Worm (Caenorhabditis elegans) whole organism, mixed stage, embryonic: ENCODE measurements around the gene T19H5.7.

ENCODE experiments used
- elt-1 ChIP-seq: sonication (generic microtip); optimal IDR thresholded peaks from 2 replicates; lab custom pipeline; 2017; ENCODE audit warnings: missing genetic modification characterization, mild to moderate bottlenecking, missing compliant biosample characterization, antibody characterized with exemption, moderate library complexity, borderline replicate concordance; ENCODE audit not compliant: insufficient read depth
- elt-3 ChIP-seq: fragments of 150-350 bp; optimal IDR thresholded peaks from 2 replicates; lab custom pipeline; 2014; ENCODE audit warnings: missing biosample characterization, missing genetic modification characterization
- lsy-2 ChIP-seq: fragments of 150-350 bp; optimal IDR thresholded peaks from 2 replicates; lab custom pipeline; 2014; ENCODE audit warnings: missing biosample characterization, missing genetic modification characterization
- mep-1 ChIP-seq: fragments of 150-350 bp; optimal IDR thresholded peaks from 2 replicates; lab custom pipeline; 2017; ENCODE audit warnings: missing biosample characterization, missing genetic modification reagents, missing genetic modification characterization, inconsistent platforms
- nhr-12 ChIP-seq: fragments of 150-350 bp; optimal IDR thresholded peaks from 2 replicates; lab custom pipeline; 2014; ENCODE audit warnings: missing biosample characterization, missing genetic modification characterization
- nhr-2 ChIP-seq: fragments of 150-350 bp; optimal IDR thresholded peaks from 2 replicates; lab custom pipeline; 2014; ENCODE audit warnings: missing biosample characterization, missing genetic modification characterization
- nhr-237 ChIP-seq: fragments of 150-350 bp; optimal IDR thresholded peaks from 2 replicates; lab custom pipeline; 2014; ENCODE audit warnings: missing biosample characterization, missing genetic modification characterization
- nhr-28 ChIP-seq: fragments of 150-350 bp; optimal IDR thresholded peaks from 2 replicates; lab custom pipeline; 2014; ENCODE audit warnings: missing biosample characterization, missing genetic modification characterization
- nhr-76 ChIP-seq: sonication (generic microtip); optimal IDR thresholded peaks from 2 replicates; lab custom pipeline; 2017; ENCODE audit warnings: missing biosample characterization, missing genetic modification characterization
- pha-4 ChIP-seq: fragments of 150-350 bp; optimal IDR thresholded peaks from 2 replicates; lab custom pipeline; 2018; ENCODE audit warnings: missing biosample characterization, missing genetic modification reagents, missing genetic modification characterization
- sptf-1 ChIP-seq: sonication (generic microtip); optimal IDR thresholded peaks from 2 replicates; lab custom pipeline; 2017; ENCODE audit warnings: mild to moderate bottlenecking, missing genetic modification characterization, moderate library complexity, missing compliant biosample characterization
- tbx-8 ChIP-seq: fragments of 200-800 bp; sonication (Bioruptor generic); optimal IDR thresholded peaks from 2 replicates; lab custom pipeline; 2018; ENCODE audit warnings: mild to moderate bottlenecking, missing genetic modification characterization, moderate library complexity, missing compliant biosample characterization
- unc-62 ChIP-seq: fragments of 150-350 bp; optimal IDR thresholded peaks from 2 replicates; lab custom pipeline; 2014; ENCODE audit warnings: missing biosample characterization, missing genetic modification reagents, missing genetic modification characterization

ce11 chrII:9490589-9490988 is 10.7 kb upstream of the T19H5.7 start:
- TF ChIP-seq nhr-28, result no peak
- no peak for TF ChIP-seq tbx-8 (GFP tag; lab: Kevin White, UChicago)
- no peak for TF ChIP-seq lsy-2 (tag; lab: Kevin White, UChicago)
- no peak for TF ChIP-seq unc-62 (GFP tag; lab: Kevin White, UChicago)
- TF ChIP-seq nhr-76 (tag; lab: Kevin White, UChicago), result no peak
- TF ChIP-seq elt-1 (tag; lab: Kevin White, UChicago), result no peak
- no peak for TF ChIP-seq pha-4 (tag; lab: Kevin White, UChicago)
- no peak for TF ChIP-seq mep-1 (tag; lab: Kevin White, UChicago)
- TF ChIP-seq nhr-2 (tag; lab: Kevin White, UChicago), result no peak
- TF ChIP-seq nhr-12, result no peak
- no peak for TF ChIP-seq sptf-1 (tag; lab: Kevin White, UChicago)
- no peak for TF ChIP-seq elt-3
- no peak for TF ChIP-seq nhr-237 (tag; lab: Kevin White, UChicago)
